Fruit fly (Drosophila melanogaster): Measurements from ENCODE around the gene Aduk.

Aduk gene

dm6 chr3R:9378644-9379411 lies 44.3 kb upstream of the Aduk start:
- TF ChIP-seq CG6808 (GFP tag; optimal IDR thresholded peaks at IDR 0.05) (peak; percentile 90), lz (GFP tag; optimal IDR thresholded peaks at IDR 0.05) (peak; percentile 92), CG3032 (tag; optimal IDR thresholded peaks at IDR 0.05) (peak; percentile 92), dsx (GFP tag; optimal IDR thresholded peaks at IDR 0.05; ENCODE audit: poor library complexity, severe bottlenecking) (peak; percentile 91), CG4318 (GFP tag; optimal IDR thresholded peaks at IDR 0.05) (peak; percentile 17), CG6276 (GFP tag; optimal IDR thresholded peaks at IDR 0.05) (peak; percentile 23), cyc (GFP tag; optimal IDR thresholded peaks at IDR 0.05) (peak; percentile 87), CG8119 (GFP tag; IDR thresholded peaks at IDR 0.05) (peak; percentile 54; the same call in 2 of the 3 replicates), pdm3 (GFP tag; optimal IDR thresholded peaks at IDR 0.05) (peak; percentile 81), dac (GFP tag; optimal IDR thresholded peaks at IDR 0.05) (no peak), Gug (GFP tag; IDR thresholded peaks at IDR 0.05) (peak; percentile 12; the same call in 1 of the 2 replicates), CG8632 (GFP tag; optimal IDR thresholded peaks at IDR 0.05) (peak; percentile 85), fd85E (GFP tag; optimal IDR thresholded peaks at IDR 0.05) (no peak), esn (GFP tag; optimal IDR thresholded peaks at IDR 0.05) (peak; percentile 95), CG6163 (GFP tag; IDR thresholded peaks at IDR 0.05) (peak; percentile 70; the same call in 2 of the 3 replicates), Eip78C (GFP tag) (peak; percentile 98), CG3919 (GFP tag; optimal IDR thresholded peaks at IDR 0.05) (peak; percentile 90), fkh (GFP tag; optimal IDR thresholded peaks at IDR 0.05) (peak; percentile 66), svp (GFP tag) (peak; percentile 93), Ets96B (tag; optimal IDR thresholded peaks at IDR 0.05) (peak; percentile 88), salr (GFP tag; optimal IDR thresholded peaks at IDR 0.05) (peak; percentile 42 to 78), OdsH (GFP tag; optimal IDR thresholded peaks at IDR 0.05) (peak; percentile 71), Sox102F (GFP tag; optimal IDR thresholded peaks at IDR 0.05) (peak; percentile 91), CG11902 (GFP tag; optimal IDR thresholded peaks at IDR 0.05) (peak; percentile 66), CG11294 (GFP tag; IDR thresholded peaks at IDR 0.05) (0 out of 2 replicates have a peak, but pooled peaks have one; percentile 26), vri (GFP tag; optimal IDR thresholded peaks at IDR 0.05) (peak; percentile 90), CG10631 (GFP tag; optimal IDR thresholded peaks at IDR 0.05) (peak; percentile 90), CG32006 (GFP tag; optimal IDR thresholded peaks at IDR 0.05) (peak; percentile 61), spab (GFP tag; optimal IDR thresholded peaks at IDR 0.05) (peak; percentile 90), CG1621 (tag; optimal IDR thresholded peaks at IDR 0.05) (peak; percentile 75), CG6792 (GFP tag; optimal IDR thresholded peaks at IDR 0.05) (peak; percentile 91), CG10669 (GFP tag; optimal IDR thresholded peaks at IDR 0.05) (peak; percentile 86), CG15336 (GFP tag; IDR thresholded peaks at IDR 0.05) (peak; percentile 42; the same call in 1 of the 2 replicates), Hr39 (GFP tag; optimal IDR thresholded peaks at IDR 0.05) (peak; percentile 76), Sox15 (GFP tag; optimal IDR thresholded peaks at IDR 0.05) (peak; percentile 71), CG11762 (GFP tag; optimal IDR thresholded peaks at IDR 0.05; ENCODE audit: insufficient read depth) (peak; percentile 70), acj6 (GFP tag; optimal IDR thresholded peaks at IDR 0.05) (peak; percentile 84), Ets21C (GFP tag; optimal IDR thresholded peaks at IDR 0.05) (peak; percentile 74), CG34406 (GFP tag; optimal IDR thresholded peaks at IDR 0.05) (peak; percentile 89), Met (GFP tag; optimal IDR thresholded peaks at IDR 0.05) (peak; percentile 91), Sox14 (GFP tag; optimal IDR thresholded peaks at IDR 0.05) (peak; percentile 77), Blimp-1 (GFP tag; optimal IDR thresholded peaks at IDR 0.05) (peak; percentile 80), CG8319 (GFP tag; optimal IDR thresholded peaks at IDR 0.05) (peak; percentile 64), net (GFP tag; optimal IDR thresholded peaks at IDR 0.05) (peak; percentile 75), CG16779 (tag; optimal IDR thresholded peaks at IDR 0.05) (peak; percentile 82), CG6854 (GFP tag; optimal IDR thresholded peaks at IDR 0.05) (peak; percentile 81), Hr4 (GFP tag; optimal IDR thresholded peaks at IDR 0.05) (peak; percentile 1), Lpt (GFP tag; optimal IDR thresholded peaks at IDR 0.05) (peak; percentile 58), CG7368 (GFP tag; optimal IDR thresholded peaks at IDR 0.05) (peak; percentile 79), eg (GFP tag; IDR thresholded peaks at IDR 0.05) (peak; percentile 52)
